Worm (Caenorhabditis elegans): ENCODE measurements around the gene F14D2.19.

- TF ChIP-seq lsy-2 (tag; optimal IDR thresholded peaks at IDR 0.05): no peak
- TF ChIP-seq sptf-1 (tag; optimal IDR thresholded peaks at IDR 0.05): no peak
- TF ChIP-seq jun-1 (tag; optimal IDR thresholded peaks at IDR 0.05): no peak
- no peak for TF ChIP-seq fkh-10 (GFP tag; optimal IDR thresholded peaks at IDR 0.05)
- no peak for TF ChIP-seq mdl-1 (tag; optimal IDR thresholded peaks at IDR 0.05)
These were observed 39.0 kb downstream of the F14D2.19 start, which contains the start of gene btb-18 for ce11 chrII:3297914-3298313.

Measured in whole organism, L1 larva.